Worm (Caenorhabditis elegans) whole organism, L3 larva: Measurements from ENCODE around the gene srz-10.
"Not testable (repeated sequence)": the region's sequence is repeated elsewhere in the genome, so short reads cannot be mapped to it uniquely, and the experiment has no call there.

Source experiments
- egl-5 ChIP-seq: fragments of 150-350 bp; optimal IDR thresholded peaks from 2 replicates; lab custom pipeline; 2017; ENCODE audit warnings: missing biosample characterization, missing genetic modification reagents, missing genetic modification characterization, inconsistent platforms
- nhr-12 ChIP-seq: fragments of 150-350 bp; optimal IDR thresholded peaks from 2 replicates; lab custom pipeline; 2014; ENCODE audit warnings: missing biosample characterization, missing genetic modification characterization
- pha-4 ChIP-seq: fragments of 150-350 bp; optimal IDR thresholded peaks from 2 replicates; lab custom pipeline; 2014; ENCODE audit warnings: missing biosample characterization, missing genetic modification reagents, missing genetic modification characterization

DNA sequence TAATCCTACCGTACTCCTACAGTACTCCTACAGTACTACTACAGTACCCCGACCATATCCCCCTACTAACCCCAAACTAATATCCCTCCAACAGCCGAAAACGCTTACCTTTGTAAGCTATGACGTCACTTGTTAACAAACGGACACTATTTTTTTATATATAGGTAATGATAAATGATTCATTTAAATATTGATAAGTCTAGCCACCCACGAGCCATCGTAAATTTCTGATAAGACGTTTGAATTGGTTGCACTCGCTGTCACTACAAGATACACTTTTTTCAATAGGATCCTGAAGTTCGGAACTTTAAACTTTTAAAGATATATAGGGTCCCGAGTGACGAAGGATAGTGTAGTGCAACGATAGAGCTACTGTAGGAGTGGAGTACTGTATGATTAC, 13.8 kb upstream of the srz-10 start, which contains the start of gene nhr-247:
- not testable (repeated sequence) for TF ChIP-seq nhr-12; pha-4 (tag; lab: Kevin White, UChicago); egl-5
